Worm (Caenorhabditis elegans): ENCODE data around the gene twk-26.
A peak's percentile ranks its signal among the peaks of the same experiment; 100 is the strongest.

Gene twk-26

ce11 chrX:3049233-3049632, 5.4 kb downstream of the twk-26 start (continued):
- TF ChIP-seq unc-39 (tag; optimal IDR thresholded peaks at IDR 0.05) (no peak), ceh-16 (tag; optimal IDR thresholded peaks at IDR 0.05) (no peak), skn-1 (tag; optimal IDR thresholded peaks at IDR 0.05) (no peak), tbx-2 (tag; optimal IDR thresholded peaks at IDR 0.05) (no peak), elt-2 (tag; optimal IDR thresholded peaks at IDR 0.05) (peak; percentile 37), nhr-12 (tag; optimal IDR thresholded peaks at IDR 0.05) (no peak), nfya-1 (tag; optimal IDR thresholded peaks at IDR 0.05; ENCODE audit: insufficient read depth) (peak; percentile 75)

DNA sequence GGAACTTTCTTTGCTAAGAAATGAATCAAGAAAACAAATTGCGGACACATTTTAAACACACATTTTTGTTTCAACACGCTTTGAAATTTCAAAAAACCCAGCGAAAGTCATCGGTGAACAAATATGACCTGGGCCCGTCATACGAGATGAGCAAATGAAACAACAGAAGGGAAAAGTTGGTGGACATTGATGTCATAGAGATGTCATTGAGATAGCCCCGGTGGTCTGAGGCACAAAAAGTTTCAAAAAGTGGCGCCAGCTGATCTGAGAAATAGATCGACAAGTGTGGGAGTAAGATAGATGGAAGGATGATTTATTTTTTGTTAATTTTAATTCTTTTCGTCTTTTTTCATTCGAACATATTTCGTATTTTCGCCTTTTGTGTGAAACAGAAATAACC, 5.9 kb downstream of the twk-26 start:
- TF ChIP-seq elt-1 (tag; optimal IDR thresholded peaks at IDR 0.05) (peak; percentile 3), pqm-1 (tag; optimal IDR thresholded peaks at IDR 0.05) (no peak)

DNA sequence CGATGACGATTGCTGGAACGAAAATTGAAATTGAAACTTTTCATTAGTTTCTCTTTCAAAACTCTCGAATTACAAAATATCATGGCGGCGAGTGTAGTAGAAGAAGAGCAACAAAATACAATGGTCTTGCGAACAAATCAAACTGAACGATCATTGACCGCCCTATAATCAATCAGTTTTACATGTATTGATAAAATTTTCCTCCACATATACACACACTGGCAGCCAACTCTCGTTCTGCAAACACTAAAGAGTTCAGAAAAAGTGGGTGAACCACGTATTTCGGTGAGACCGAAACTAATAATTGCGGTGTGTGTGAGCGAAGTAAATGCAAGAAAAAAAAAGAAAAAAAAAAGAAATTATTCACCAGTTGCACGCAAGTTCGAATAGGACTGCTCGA, 7.4 kb downstream of the twk-26 start:
- no peak for TF ChIP-seq mml-1 (tag; optimal IDR thresholded peaks at IDR 0.05)
- peak; percentile 34 for TF ChIP-seq pqm-1 (tag; optimal IDR thresholded peaks at IDR 0.05)
- no peak for TF ChIP-seq fkh-10 (GFP tag; optimal IDR thresholded peaks at IDR 0.05)
- peak; percentile 36 for TF ChIP-seq elt-2 (tag; optimal IDR thresholded peaks at IDR 0.05)
- no peak for TF ChIP-seq daf-12 (tag; optimal IDR thresholded peaks at IDR 0.05)

DNA sequence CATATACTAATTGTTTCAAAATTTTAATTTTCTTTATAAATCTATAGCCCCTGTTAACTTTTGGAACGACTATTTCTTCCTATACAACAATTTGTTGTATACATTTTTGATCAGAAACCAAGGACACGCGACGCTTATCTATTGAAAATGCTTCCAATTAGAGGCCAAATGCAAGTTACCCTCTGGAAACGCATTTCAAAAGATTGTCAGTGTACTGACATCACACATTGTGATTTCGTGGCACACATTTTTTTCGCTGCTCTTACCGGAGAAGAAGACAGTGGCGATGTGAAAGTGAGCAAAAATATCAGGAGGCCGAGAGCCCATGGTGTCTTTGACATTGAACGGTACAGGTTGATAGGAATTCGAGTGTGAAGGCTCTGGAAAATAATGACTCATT, 9.2 kb downstream of the twk-26 start, which contains the start of gene cnnm-3:
cnnm-3 (minus strand) TSS at position 382 of the 400 bp plus-strand sequence.
- TF ChIP-seq eor-1 (tag; optimal IDR thresholded peaks at IDR 0.05), result no peak
- TF ChIP-seq daf-12 (tag; optimal IDR thresholded peaks at IDR 0.05), result no peak
- no peak for TF ChIP-seq nhr-237 (tag; optimal IDR thresholded peaks at IDR 0.05)
- no peak for TF ChIP-seq ceh-9 (tag; optimal IDR thresholded peaks at IDR 0.05)
- no peak for TF ChIP-seq nhr-76 (tag; optimal IDR thresholded peaks at IDR 0.05)
- TF ChIP-seq nfya-1 (tag; optimal IDR thresholded peaks at IDR 0.05; ENCODE audit: insufficient read depth), result no peak
- no peak for TF ChIP-seq skn-1 (tag; optimal IDR thresholded peaks at IDR 0.05)
- TF ChIP-seq ZK546.5 (tag; optimal IDR thresholded peaks at IDR 0.05), result no peak
- TF ChIP-seq pqm-1 (tag; optimal IDR thresholded peaks at IDR 0.05), result no peak
- no peak for TF ChIP-seq ama-1 (optimal IDR thresholded peaks at IDR 0.05)

DNA sequence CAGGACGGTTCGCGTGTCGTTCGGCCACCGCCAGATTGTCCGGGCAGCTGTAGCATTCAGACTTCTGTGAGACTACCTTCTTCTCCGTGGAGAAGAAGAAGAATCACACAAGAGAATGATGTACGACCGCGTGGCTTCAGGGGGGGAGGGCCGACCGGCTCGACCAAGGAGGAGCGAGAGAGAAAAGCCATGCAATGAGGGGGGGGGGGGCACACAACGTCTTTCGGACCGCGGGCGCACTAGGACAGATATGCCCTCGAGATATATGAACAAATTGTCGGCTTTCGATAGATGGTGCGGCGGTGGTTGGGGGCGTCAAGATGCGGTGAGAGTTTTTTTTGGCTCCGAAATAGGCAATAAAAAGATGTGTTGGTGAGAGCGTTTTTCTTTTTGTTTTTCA, 14.0 kb downstream of the twk-26 start:
- TF ChIP-seq nfya-1 (tag; optimal IDR thresholded peaks at IDR 0.05; ENCODE audit: insufficient read depth) (peak; percentile 6), elt-2 (tag; optimal IDR thresholded peaks at IDR 0.05) (no peak), mml-1 (tag; optimal IDR thresholded peaks at IDR 0.05) (no peak), nhr-25 (tag; optimal IDR thresholded peaks at IDR 0.05) (no peak), lin-39 (tag; optimal IDR thresholded peaks at IDR 0.05) (peak; percentile 64), nhr-237 (tag; optimal IDR thresholded peaks at IDR 0.05) (no peak), lsy-12 (tag; optimal IDR thresholded peaks at IDR 0.05) (no peak), mdl-1 (tag; optimal IDR thresholded peaks at IDR 0.05) (no peak), ceh-9 (tag; optimal IDR thresholded peaks at IDR 0.05) (no peak), sea-2 (GFP tag; optimal IDR thresholded peaks at IDR 0.05) (no peak)

DNA sequence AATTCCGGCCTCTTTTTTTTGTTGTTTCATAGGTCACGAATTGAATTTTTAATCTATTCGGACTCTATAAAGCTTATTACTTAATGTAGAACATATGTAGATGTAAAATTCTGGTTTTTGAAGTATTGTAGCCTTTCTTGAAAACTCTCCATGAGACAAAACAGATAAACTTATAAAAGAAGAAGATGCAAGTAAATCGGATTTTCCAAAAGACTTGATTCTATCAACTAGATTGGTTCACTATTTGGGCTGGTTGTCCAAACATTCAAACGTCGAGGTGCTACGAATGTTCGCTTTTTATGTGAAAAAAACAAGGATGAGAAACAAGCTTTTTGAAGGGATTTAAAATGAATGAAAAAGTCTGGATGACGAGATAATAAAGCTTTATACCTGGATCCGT, 14.6 kb downstream of the twk-26 start:
- TF ChIP-seq unc-39 (tag; optimal IDR thresholded peaks at IDR 0.05) (no peak), nhr-23 (tag; optimal IDR thresholded peaks at IDR 0.05) (no peak), ceh-16 (tag; optimal IDR thresholded peaks at IDR 0.05) (no peak), lsy-12 (tag; optimal IDR thresholded peaks at IDR 0.05) (no peak), nhr-67 (tag; optimal IDR thresholded peaks at IDR 0.05) (no peak), egl-5 (tag; optimal IDR thresholded peaks at IDR 0.05) (no peak), lin-15B (tag; optimal IDR thresholded peaks at IDR 0.05) (no peak), nhr-25 (tag; optimal IDR thresholded peaks at IDR 0.05) (no peak), mml-1 (tag; optimal IDR thresholded peaks at IDR 0.05) (no peak), nhr-77 (tag; optimal IDR thresholded peaks at IDR 0.05) (no peak), pqm-1 (tag; optimal IDR thresholded peaks at IDR 0.05) (no peak), fos-1 (tag; optimal IDR thresholded peaks at IDR 0.05) (no peak), nfya-1 (tag; optimal IDR thresholded peaks at IDR 0.05; ENCODE audit: insufficient read depth) (no peak), fkh-2 (tag; optimal IDR thresholded peaks at IDR 0.05) (no peak), ama-1 (optimal IDR thresholded peaks at IDR 0.05) (no peak), nhr-11 (tag; optimal IDR thresholded peaks at IDR 0.05) (no peak), mdl-1 (tag; optimal IDR thresholded peaks at IDR 0.05) (no peak), ZK546.5 (tag; optimal IDR thresholded peaks at IDR 0.05) (no peak)

All from whole organism, L3 larva.